Worm (Caenorhabditis elegans) whole organism, L4 larva: Measurements from ENCODE around the gene str-60.

Experiments used
- D1046.2 ChIP-seq: fragments of 200-800 bp; sonication (Bioruptor generic); IDR thresholded peaks from 2 replicates; pipeline ENCODE4 v1.3.6; 2022; ENCODE audit warnings: missing genetic modification characterization, missing compliant biosample characterization
- F10B5.3 ChIP-seq: sonication (generic microtip); optimal IDR thresholded peaks from 2 replicates; lab custom pipeline; 2016; ENCODE audit warnings: mild to moderate bottlenecking, missing genetic modification characterization, missing compliant biosample characterization
- F26F4.8 ChIP-seq: fragments of 200-800 bp; sonication (Bioruptor generic); conservative IDR thresholded peaks from 2 replicates; pipeline ENCODE4 v1.3.6; 2022; ENCODE audit warnings: missing genetic modification characterization, missing compliant biosample characterization
- F37D6.2 ChIP-seq: sonication (generic microtip); optimal IDR thresholded peaks from 2 replicates; lab custom pipeline; 2016; ENCODE audit warnings: mild to moderate bottlenecking, missing genetic modification characterization, missing compliant biosample characterization
- T20F7.1 ChIP-seq: fragments of 200-800 bp; sonication (Bioruptor generic); optimal IDR thresholded peaks from 2 replicates; lab custom pipeline; 2018; ENCODE audit warnings: mild to moderate bottlenecking, missing genetic modification characterization, missing compliant biosample characterization
- Y105C5A.15 ChIP-seq: fragments of 200-800 bp; sonication (Bioruptor generic); IDR thresholded peaks from 2 replicates; pipeline ENCODE4 v1.3.6; 2022; ENCODE audit warnings: missing genetic modification characterization, missing compliant biosample characterization
- Y75B8A.6 ChIP-seq: fragments of 200-800 bp; sonication (Bioruptor generic); IDR thresholded peaks from 2 replicates; pipeline ENCODE4 v1.3.6; 2022; ENCODE audit warnings: missing genetic modification reagents, missing genetic modification characterization, missing compliant biosample characterization
- ZK337.2 ChIP-seq: fragments of 200-800 bp; sonication (Bioruptor generic); IDR thresholded peaks from 2 replicates; pipeline ENCODE4 v1.3.6; 2022; ENCODE audit warnings: missing genetic modification reagents, missing genetic modification characterization, missing compliant biosample characterization
- ZK546.5 ChIP-seq, 2 experiments: sonication (generic microtip); optimal IDR thresholded peaks; 2 replicates each; lab custom pipeline; 2017; ENCODE audit warnings: missing biosample characterization in 2 of 2, missing genetic modification characterization in 2 of 2
- ceh-28 ChIP-seq: fragments of 150-350 bp; optimal IDR thresholded peaks from 2 replicates; lab custom pipeline; 2014; ENCODE audit warnings: missing biosample characterization, missing genetic modification reagents, missing genetic modification characterization
- ceh-44 ChIP-seq: fragments of 200-800 bp; sonication (Bioruptor generic); IDR thresholded peaks from 2 replicates; pipeline ENCODE4 v1.3.6; 2022; ENCODE audit warnings: missing genetic modification reagents, missing genetic modification characterization, missing compliant biosample characterization
- ceh-62 ChIP-seq: sonication (generic microtip); optimal IDR thresholded peaks from 2 replicates; lab custom pipeline; 2017; ENCODE audit warnings: missing biosample characterization, missing genetic modification characterization
- ctbp-1 ChIP-seq: fragments of 200-800 bp; sonication (Bioruptor generic); IDR thresholded peaks from 2 replicates; pipeline ENCODE4 v1.3.6; 2022; ENCODE audit warnings: missing genetic modification reagents, missing genetic modification characterization, missing compliant biosample characterization
- daf-12 ChIP-seq: fragments of 150-350 bp; optimal IDR thresholded peaks from 2 replicates; lab custom pipeline; 2014; ENCODE audit warnings: missing biosample characterization, missing genetic modification reagents, missing genetic modification characterization
- daf-19 ChIP-seq: fragments of 200-800 bp; sonication (Bioruptor generic); conservative IDR thresholded peaks from 2 replicates; pipeline ENCODE4 v1.3.6; 2022; ENCODE audit warnings: missing genetic modification characterization, missing compliant biosample characterization
- daf-8 ChIP-seq: fragments of 200-800 bp; sonication (Bioruptor generic); IDR thresholded peaks from 2 replicates; pipeline ENCODE4 v1.3.6; 2022; ENCODE audit warnings: missing genetic modification characterization, missing compliant biosample characterization
- dmd-6 ChIP-seq: fragments of 200-800 bp; sonication (Bioruptor generic); IDR thresholded peaks from 2 replicates; pipeline ENCODE4 v1.3.6; 2022; ENCODE audit warnings: missing genetic modification reagents, missing genetic modification characterization, missing compliant biosample characterization
- dmd-9 ChIP-seq: fragments of 200-800 bp; sonication (Bioruptor generic); IDR thresholded peaks from 2 replicates; pipeline ENCODE4 v1.3.6; 2022; ENCODE audit warnings: missing genetic modification reagents, missing genetic modification characterization, missing compliant biosample characterization
- egl-27 ChIP-seq: sonication (generic microtip); optimal IDR thresholded peaks from 3 replicates; lab custom pipeline; 2017; ENCODE audit warnings: missing biosample characterization, missing genetic modification reagents, missing genetic modification characterization
- egl-43 ChIP-seq: fragments of 200-800 bp; sonication (Bioruptor generic); IDR thresholded peaks from 2 replicates; pipeline ENCODE4 v1.3.6; 2022; ENCODE audit warnings: missing genetic modification reagents, missing genetic modification characterization, missing compliant biosample characterization
- fkh-10 ChIP-seq: fragments of 150-350 bp; optimal IDR thresholded peaks from 2 replicates; lab custom pipeline; 2014; ENCODE audit warnings: missing biosample characterization, missing genetic modification reagents, missing genetic modification characterization
- jun-1 ChIP-seq: fragments of 150-350 bp; optimal IDR thresholded peaks from 2 replicates; lab custom pipeline; 2014; ENCODE audit warnings: missing biosample characterization, missing genetic modification reagents, missing genetic modification characterization
- lim-7 ChIP-seq: fragments of 200-800 bp; sonication (Bioruptor generic); IDR thresholded peaks from 2 replicates; pipeline ENCODE4 v1.3.6; 2022; ENCODE audit warnings: missing genetic modification characterization, missing compliant biosample characterization
- lin-13 ChIP-seq: fragments of 150-350 bp; optimal IDR thresholded peaks from 2 replicates; lab custom pipeline; 2014; ENCODE audit warnings: missing biosample characterization, missing genetic modification reagents, missing genetic modification characterization
- lin-15B ChIP-seq: fragments of 150-350 bp; sonication (generic microtip); optimal IDR thresholded peaks from 3 replicates; lab custom pipeline; 2014; ENCODE audit warnings: missing biosample characterization, missing genetic modification characterization
- lin-38 ChIP-seq: fragments of 200-800 bp; sonication (Bioruptor generic); IDR thresholded peaks from 2 replicates; pipeline ENCODE4 v1.3.6; 2022; ENCODE audit warnings: missing genetic modification reagents, missing genetic modification characterization, missing compliant biosample characterization
- lin-39 ChIP-seq: fragments of 150-350 bp; optimal IDR thresholded peaks from 2 replicates; lab custom pipeline; 2014; ENCODE audit warnings: missing biosample characterization, missing genetic modification reagents, missing genetic modification characterization
- madf-5 ChIP-seq, 2 experiments: fragments of 200-800 bp; sonication (Bioruptor generic); IDR thresholded peaks; 2 replicates each; pipeline ENCODE4 v1.3.6; 2022; ENCODE audit warnings: missing compliant biosample characterization in 2 of 2, missing genetic modification characterization in 2 of 2
- mdl-1 ChIP-seq, 2 experiments: fragments of 150-350 bp in 1 of 2; sonication (generic microtip) in 1 of 2; optimal IDR thresholded peaks; 2 replicates each; lab custom pipeline; 2014 to 2017; ENCODE audit warnings: missing biosample characterization in 2 of 2, missing genetic modification characterization in 2 of 2
- mdt-29 ChIP-seq: fragments of 200-800 bp; sonication (Bioruptor generic); IDR thresholded peaks from 2 replicates; pipeline ENCODE4 v1.3.6; 2022; ENCODE audit warnings: missing genetic modification reagents, missing genetic modification characterization, missing compliant biosample characterization
- mep-1 ChIP-seq: fragments of 150-350 bp; sonication (generic microtip); optimal IDR thresholded peaks from 3 replicates; lab custom pipeline; 2014; ENCODE audit warnings: missing biosample characterization, missing genetic modification characterization
- mes-2 ChIP-seq: sonication (generic microtip); optimal IDR thresholded peaks from 2 replicates; lab custom pipeline; 2016; ENCODE audit warnings: missing genotype, mild to moderate bottlenecking, missing genetic modification characterization, missing compliant biosample characterization; ENCODE audit not compliant: poor library complexity, severe bottlenecking
- mxl-2 ChIP-seq: fragments of 200-800 bp; sonication (Bioruptor generic); conservative IDR thresholded peaks from 2 replicates; pipeline ENCODE4 v1.3.6; 2022; ENCODE audit warnings: missing genetic modification reagents, missing genetic modification characterization, missing compliant biosample characterization
- nhr-10 ChIP-seq: fragments of 150-350 bp; optimal IDR thresholded peaks from 2 replicates; lab custom pipeline; 2014; ENCODE audit warnings: missing biosample characterization, missing genetic modification characterization
- nhr-111 ChIP-seq: fragments of 200-800 bp; sonication (Bioruptor generic); optimal IDR thresholded peaks from 2 replicates; lab custom pipeline; 2018; ENCODE audit warnings: mild to moderate bottlenecking, missing genetic modification characterization, missing compliant biosample characterization
- nhr-237 ChIP-seq: sonication (generic microtip); optimal IDR thresholded peaks from 2 replicates; lab custom pipeline; 2017; ENCODE audit warnings: missing biosample characterization, missing genetic modification characterization
- nhr-25 ChIP-seq: sonication (generic microtip); optimal IDR thresholded peaks from 2 replicates; lab custom pipeline; 2017; ENCODE audit warnings: missing genetic modification characterization, mild to moderate bottlenecking, missing compliant biosample characterization, antibody characterized with exemption, moderate library complexity, borderline replicate concordance; ENCODE audit not compliant: insufficient read depth
- nhr-28 ChIP-seq: fragments of 150-350 bp; optimal IDR thresholded peaks from 2 replicates; lab custom pipeline; 2014; ENCODE audit warnings: missing biosample characterization, missing genetic modification characterization
- nhr-6 ChIP-seq: fragments of 150-350 bp; optimal IDR thresholded peaks from 2 replicates; lab custom pipeline; 2014; ENCODE audit warnings: missing biosample characterization, missing genetic modification characterization
- php-3 ChIP-seq: fragments of 200-800 bp; sonication (Bioruptor generic); IDR thresholded peaks from 2 replicates; pipeline ENCODE4 v1.3.6; 2022; ENCODE audit warnings: missing genetic modification reagents, missing genetic modification characterization, missing compliant biosample characterization
- rbr-2 ChIP-seq: sonication (generic microtip); optimal IDR thresholded peaks from 2 replicates; lab custom pipeline; 2016; ENCODE audit warnings: missing genotype, missing genetic modification characterization, missing compliant biosample characterization
- sdz-12 ChIP-seq: fragments of 200-800 bp; sonication (Bioruptor generic); optimal IDR thresholded peaks from 2 replicates; lab custom pipeline; 2018; ENCODE audit warnings: mild to moderate bottlenecking, missing genetic modification characterization, missing compliant biosample characterization
- set-16 ChIP-seq: fragments of 200-800 bp; sonication (Bioruptor generic); IDR thresholded peaks from 2 replicates; pipeline ENCODE4 v1.3.6; 2022; ENCODE audit warnings: missing genetic modification reagents, missing genetic modification characterization, missing compliant biosample characterization
- snpc-1.2 ChIP-seq: fragments of 200-800 bp; sonication (Bioruptor generic); IDR thresholded peaks from 2 replicates; pipeline ENCODE4 v1.3.6; 2022; ENCODE audit warnings: missing genetic modification reagents, missing genetic modification characterization, missing compliant biosample characterization
- snpc-4 ChIP-seq: fragments of 150-350 bp; optimal IDR thresholded peaks from 2 replicates; lab custom pipeline; 2014; ENCODE audit warnings: missing biosample characterization, missing genetic modification characterization
- spr-3 ChIP-seq: fragments of 200-800 bp; sonication (Bioruptor generic); optimal IDR thresholded peaks from 2 replicates; lab custom pipeline; 2018; ENCODE audit warnings: mild to moderate bottlenecking, missing genetic modification characterization, missing compliant biosample characterization
- unc-62 ChIP-seq, 3 experiments: fragments of 150-350 bp in 1 of 3; sonication (generic microtip); optimal IDR thresholded peaks in 2 of 3; peaks in 1 of 3; 1 replicate in 1 of 3; 2 replicates in 2 of 3; lab custom pipeline; 2014 to 2017; ENCODE audit warnings: missing biosample characterization in 3 of 3, missing genetic modification characterization in 3 of 3, missing genetic modification reagents in 3 of 3, missing genotype in 1 of 3
- zag-1 ChIP-seq: fragments of 150-350 bp; optimal IDR thresholded peaks from 2 replicates; lab custom pipeline; 2014; ENCODE audit warnings: missing biosample characterization, missing genetic modification characterization
- zip-11 ChIP-seq: fragments of 200-800 bp; sonication (Bioruptor generic); IDR thresholded peaks from 2 replicates; pipeline ENCODE4 v1.3.6; 2022; ENCODE audit warnings: missing genetic modification characterization, missing compliant biosample characterization
- zip-2 ChIP-seq: fragments of 150-350 bp; optimal IDR thresholded peaks from 2 replicates; lab custom pipeline; 2014; ENCODE audit warnings: missing biosample characterization, missing genetic modification characterization
- ztf-11 ChIP-seq: fragments of 150-350 bp; optimal IDR thresholded peaks from 2 replicates; lab custom pipeline; 2014; ENCODE audit warnings: missing biosample characterization, missing genetic modification characterization
- ztf-7 ChIP-seq: fragments of 150-350 bp; optimal IDR thresholded peaks from 2 replicates; lab custom pipeline; 2014; ENCODE audit warnings: missing biosample characterization, missing genetic modification characterization

Gene str-60

ce11 chrV:15873762-15874161, 24.0 kb upstream of the str-60 start (continued):
- TF ChIP-seq T20F7.1 (GFP tag; lab: Kevin White, UChicago) = peak; percentile 77
- peak; percentile 94 for TF ChIP-seq daf-8 (GFP tag; lab: Robert Waterston, UW)
- no peak for TF ChIP-seq ceh-28
- no peak for TF ChIP-seq zag-1
- TF ChIP-seq ztf-11 (tag; lab: Kevin White, UChicago) = no peak
- peak; percentile 96 for TF ChIP-seq D1046.2 (GFP tag; lab: Robert Waterston, UW)
- TF ChIP-seq nhr-237 = no peak
- peak; percentile 14 for TF ChIP-seq nhr-6 (tag; lab: Kevin White, UChicago)
- TF ChIP-seq mdl-1 (tag; optimal IDR thresholded peaks at IDR 0.05; lab: Kevin White, UChicago) = peak in 1 of 2 experiments; percentile 2
- TF ChIP-seq rbr-2 (tag; lab: Kevin White, UChicago) = peak; percentile 87
- peak; percentile 97 to 99 for TF ChIP-seq madf-5 (GFP tag; IDR thresholded peaks at IDR 0.05; lab: Robert Waterston, UW)
- peak; percentile 98 for TF ChIP-seq F26F4.8
- TF ChIP-seq sdz-12 = peak; percentile 97
- peak; percentile 91 for TF ChIP-seq php-3 (GFP tag; lab: Robert Waterston, UW)
- TF ChIP-seq mes-2 = peak; percentile 94
- peak; percentile 99 for TF ChIP-seq lim-7 (GFP tag; lab: Robert Waterston, UW)
- TF ChIP-seq nhr-25 (tag; lab: Kevin White, UChicago) = no peak
- peak; percentile 89 for TF ChIP-seq dmd-6 (GFP tag; lab: Robert Waterston, UW)
- TF ChIP-seq ctbp-1 (GFP tag; lab: Robert Waterston, UW) = peak; percentile 92
- peak; percentile 93 for TF ChIP-seq ZK337.2 (GFP tag; lab: Robert Waterston, UW)
- peak; percentile 92 for TF ChIP-seq snpc-1.2 (GFP tag; lab: Robert Waterston, UW)
- TF ChIP-seq mdt-29 (GFP tag; lab: Robert Waterston, UW) = peak; percentile 88
- TF ChIP-seq unc-62 (GFP tag; optimal IDR thresholded peaks at IDR 0.05 in 1 of 2; lab: Kevin White, UChicago) = no peak
- peak; percentile 54 for TF ChIP-seq unc-62 (tag; optimal IDR thresholded peaks at IDR 0.05; lab: Kevin White, UChicago)
- no peak; the same call in 1 of the 2 replicates for TF ChIP-seq set-16 (GFP tag; lab: Robert Waterston, UW)
- TF ChIP-seq egl-27 (tag; lab: Kevin White, UChicago) = no peak
- TF ChIP-seq ZK546.5 (tag; optimal IDR thresholded peaks at IDR 0.05; lab: Kevin White, UChicago) = no peak
- TF ChIP-seq lin-39 (tag; lab: Kevin White, UChicago) = no peak
- peak; percentile 97 for TF ChIP-seq Y75B8A.6
- peak; percentile 41 for TF ChIP-seq zip-2 (tag; lab: Kevin White, UChicago)
- peak; percentile 85 for TF ChIP-seq dmd-9 (GFP tag; lab: Robert Waterston, UW)
- TF ChIP-seq zip-11 (GFP tag; lab: Robert Waterston, UW) = peak; percentile 85
- peak; percentile 80 for TF ChIP-seq ztf-7 (tag; lab: Kevin White, UChicago)
- TF ChIP-seq lin-13 (GFP tag; lab: Kevin White, UChicago) = peak; percentile 47
- peak; percentile 97 for TF ChIP-seq nhr-111
- TF ChIP-seq fkh-10 (GFP tag; lab: Kevin White, UChicago) = no peak
- TF ChIP-seq lin-38 (GFP tag; lab: Robert Waterston, UW) = peak; percentile 90
- TF ChIP-seq F37D6.2 (tag; lab: Kevin White, UChicago) = peak; percentile 59
- TF ChIP-seq nhr-28 (tag; lab: Kevin White, UChicago) = peak; percentile 52
- peak; percentile 27 for TF ChIP-seq nhr-10 (tag; lab: Kevin White, UChicago)
- TF ChIP-seq spr-3 = peak; percentile 91
- TF ChIP-seq daf-12 (tag; lab: Kevin White, UChicago) = no peak
- peak; percentile 99 for TF ChIP-seq egl-43
- TF ChIP-seq ceh-44 (GFP tag; lab: Robert Waterston, UW) = peak; percentile 97
- TF ChIP-seq snpc-4 = peak; percentile 10
- TF ChIP-seq Y105C5A.15 (GFP tag; lab: Robert Waterston, UW) = peak; percentile 97
- no peak for TF ChIP-seq mep-1 (tag; lab: Kevin White, UChicago)
- no peak for TF ChIP-seq lin-15B (tag; lab: Kevin White, UChicago)
- TF ChIP-seq ceh-62 (tag; lab: Kevin White, UChicago) = no peak
- peak; percentile 79 for TF ChIP-seq F10B5.3 (tag; lab: Kevin White, UChicago)
- TF ChIP-seq daf-19 (GFP tag; lab: Robert Waterston, UW) = peak; percentile 96
- TF ChIP-seq mxl-2 (GFP tag; lab: Robert Waterston, UW) = peak; percentile 86
- TF ChIP-seq jun-1 (tag; lab: Kevin White, UChicago) = peak; percentile 78
